Worm (Caenorhabditis elegans): Measurements from ENCODE around the gene T27E4.1.
A peak's percentile ranks its signal among the peaks of the same experiment; 100 is the strongest.

The T27E4.1 gene

ce11 chrV:9094976-9095375, 2.8 kb downstream of the T27E4.1 start:
- TF ChIP-seq lin-35 (GFP tag; optimal IDR thresholded peaks at IDR 0.05) (peak in 1 of 3 experiments; percentile 1), let-526 (GFP tag; IDR thresholded peaks at IDR 0.05) (no peak)

ce11 chrV:9095613-9096317, 3.6 kb downstream of the T27E4.1 start, which contains the start of gene F21C10.10:
F21C10.10 (plus strand) TSS chrV:9096267.
- TF ChIP-seq F22D6.2 (tag; optimal IDR thresholded peaks at IDR 0.05) = peak; percentile 94
- TF ChIP-seq F10E7.11 (tag; optimal IDR thresholded peaks at IDR 0.05) = no peak
- TF ChIP-seq rec-8 (tag; optimal IDR thresholded peaks at IDR 0.05) = no peak
- TF ChIP-seq attf-5 (GFP tag; optimal IDR thresholded peaks at IDR 0.05) = peak; percentile 79
- peak; percentile 87 for TF ChIP-seq ztf-26 (tag; optimal IDR thresholded peaks at IDR 0.05)
- peak; percentile 21 for TF ChIP-seq die-1 (tag; optimal IDR thresholded peaks at IDR 0.05)
- TF ChIP-seq egl-44 (GFP tag; IDR thresholded peaks at IDR 0.05) = peak; percentile 42; the same call in 1 of the 2 replicates
- peak; percentile 80 for TF ChIP-seq K11D2.4 (GFP tag; IDR thresholded peaks at IDR 0.05)
- TF ChIP-seq mcd-1 (GFP tag; IDR thresholded peaks at IDR 0.05) = peak; percentile 50
- TF ChIP-seq F23B12.7 (tag; optimal IDR thresholded peaks at IDR 0.05; ENCODE audit: insufficient read depth) = peak; percentile 15
- TF ChIP-seq nhr-90 (tag; optimal IDR thresholded peaks at IDR 0.05) = peak; percentile 27
- TF ChIP-seq lin-35 (GFP tag; optimal IDR thresholded peaks at IDR 0.05) = peak in 1 of 3 experiments; percentile 0
- peak; percentile 62; the same call in 1 of the 2 replicates for TF ChIP-seq hsf-1 (GFP tag; IDR thresholded peaks at IDR 0.05)
- TF ChIP-seq let-607 (tag; optimal IDR thresholded peaks at IDR 0.05) = peak; percentile 18 to 50
- no peak for TF ChIP-seq akir-1 (GFP tag; optimal IDR thresholded peaks at IDR 0.05)
- peak; percentile 67 for TF ChIP-seq K12H6.12 (tag; optimal IDR thresholded peaks at IDR 0.05)
- no peak for TF ChIP-seq rpc-1 (optimal IDR thresholded peaks at IDR 0.05)
- no peak for TF ChIP-seq rpc-1 (tag; optimal IDR thresholded peaks at IDR 0.05)
- peak; percentile 88 for TF ChIP-seq C06A6.2 (GFP tag; conservative IDR thresholded peaks at IDR 0.05)
- TF ChIP-seq chd-7 (tag; optimal IDR thresholded peaks at IDR 0.05) = peak; percentile 69
- no peak for TF ChIP-seq Y56A3A.18 (GFP tag; IDR thresholded peaks at IDR 0.05)
- peak; percentile 59 for TF ChIP-seq ama-1 (optimal IDR thresholded peaks at IDR 0.05)
- no peak for TF ChIP-seq ama-1 (GFP tag; optimal IDR thresholded peaks at IDR 0.05)
- TF ChIP-seq attf-6 (GFP tag; IDR thresholded peaks at IDR 0.05) = no peak
- peak; percentile 54 for TF ChIP-seq tbp1 (GFP tag; optimal IDR thresholded peaks at IDR 0.05)
- TF ChIP-seq Y79H2A.3 (GFP tag; conservative IDR thresholded peaks at IDR 0.05) = no peak
- TF ChIP-seq lin-40 (tag; optimal IDR thresholded peaks at IDR 0.05) = peak; percentile 91
- no peak for TF ChIP-seq ceh-91 (GFP tag; IDR thresholded peaks at IDR 0.05)
- TF ChIP-seq Y53G8AR.9 (GFP tag; conservative IDR thresholded peaks at IDR 0.05) = peak; percentile 38; the same call in 1 of the 2 replicates
- TF ChIP-seq D2030.7 (GFP tag; IDR thresholded peaks at IDR 0.05) = no peak
- peak; percentile 51; the same call in 1 of the 2 replicates for TF ChIP-seq pbrm-1 (GFP tag; IDR thresholded peaks at IDR 0.05)
- peak; percentile 75 for TF ChIP-seq nfyb-1 (GFP tag; IDR thresholded peaks at IDR 0.05)
- peak; percentile 71; the same call in 1 of the 2 replicates for TF ChIP-seq lin-26 (GFP tag; IDR thresholded peaks at IDR 0.05)
- TF ChIP-seq lin-54 (GFP tag; optimal IDR thresholded peaks at IDR 0.05) = peak; percentile 55
- TF ChIP-seq B0336.3 (GFP tag; IDR thresholded peaks at IDR 0.05) = peak; percentile 59; the same call in 1 of the 2 replicates
- 0 out of 2 replicates have a peak, but pooled peaks have one; percentile 34 for TF ChIP-seq let-526 (GFP tag; IDR thresholded peaks at IDR 0.05)
- no peak for TF ChIP-seq nhr-120 (GFP tag; IDR thresholded peaks at IDR 0.05)
- TF ChIP-seq atf-7 (tag; optimal IDR thresholded peaks at IDR 0.05) = peak; percentile 68
- TF ChIP-seq B0019.2 (GFP tag; conservative IDR thresholded peaks at IDR 0.05) = no peak
- TF ChIP-seq snpc-4 (GFP tag; optimal IDR thresholded peaks at IDR 0.05) = no peak
- TF ChIP-seq snpc-4 (tag; optimal IDR thresholded peaks at IDR 0.05) = peak in 2 of 4 experiments; percentile 22 to 48
- no peak for TF ChIP-seq lsl-1 (GFP tag; optimal IDR thresholded peaks at IDR 0.05)
- peak; percentile 52 for TF ChIP-seq unc-62 (GFP tag; optimal IDR thresholded peaks at IDR 0.05)
- TF ChIP-seq ceh-27 (GFP tag; optimal IDR thresholded peaks at IDR 0.05) = peak; percentile 80
- no peak for TF ChIP-seq dpl-1 (GFP tag; optimal IDR thresholded peaks at IDR 0.05)

Data from whole organism, young adult.